Worm (Caenorhabditis elegans) whole organism, L1 larva: Measurements from ENCODE around the gene mrps-18B.
A peak's percentile ranks its signal among the peaks of the same experiment; 100 is the strongest.

Experiments
- C34B4.2 ChIP-seq: sonication (generic microtip); optimal IDR thresholded peaks from 2 replicates; lab custom pipeline; 2017; ENCODE audit warnings: mild to moderate bottlenecking, missing genetic modification characterization, missing compliant biosample characterization
- Y116A8C.19 ChIP-seq: sonication (generic microtip); optimal IDR thresholded peaks from 2 replicates; lab custom pipeline; 2016; ENCODE audit warnings: missing compliant biosample characterization, missing genetic modification characterization, borderline replicate concordance
- alr-1 ChIP-seq: fragments of 200-800 bp; sonication (Bioruptor generic); optimal IDR thresholded peaks from 2 replicates; lab custom pipeline; 2018; ENCODE audit warnings: borderline replicate concordance, mild to moderate bottlenecking, missing genetic modification characterization, missing compliant biosample characterization
- ama-1 ChIP-seq: fragments of 150-350 bp; optimal IDR thresholded peaks from 2 replicates; lab custom pipeline; 2014
- ceh-63 ChIP-seq: fragments of 200-800 bp; sonication (Bioruptor generic); optimal IDR thresholded peaks from 2 replicates; lab custom pipeline; 2018; ENCODE audit warnings: mild to moderate bottlenecking, missing genetic modification characterization, missing compliant biosample characterization
- ceh-8 ChIP-seq: fragments of 200-800 bp; sonication (Bioruptor generic); optimal IDR thresholded peaks from 2 replicates; lab custom pipeline; 2018; ENCODE audit warnings: mild to moderate bottlenecking, missing genetic modification characterization, moderate library complexity, missing compliant biosample characterization
- ceh-82 ChIP-seq, 3 experiments: fragments of 150-350 bp in 1 of 3; sonication (generic microtip) in 2 of 3; optimal IDR thresholded peaks; 2 replicates each; lab custom pipeline; 2014 to 2017; ENCODE audit warnings: missing biosample characterization in 3 of 3, missing genetic modification characterization in 3 of 3
- dsc-1 ChIP-seq: sonication (generic microtip); optimal IDR thresholded peaks from 2 replicates; lab custom pipeline; 2016; ENCODE audit warnings: mild to moderate bottlenecking, missing genetic modification characterization, missing compliant biosample characterization
- efl-1 ChIP-seq, 4 experiments: fragments of 150-350 bp; optimal IDR thresholded peaks in 3 of 4; peaks in 1 of 4; 1 replicate in 1 of 4; 2 replicates in 3 of 4; lab custom pipeline; 2014; ENCODE audit warnings: missing biosample characterization in 2 of 4, missing genetic modification characterization in 2 of 4, missing genetic modification reagents in 2 of 4
- efl-3 ChIP-seq: fragments of 200-800 bp; sonication (Bioruptor generic); optimal IDR thresholded peaks from 2 replicates; lab custom pipeline; 2018; ENCODE audit warnings: mild to moderate bottlenecking, missing genetic modification characterization, missing compliant biosample characterization
- egl-13 ChIP-seq: sonication (generic microtip); optimal IDR thresholded peaks from 2 replicates; lab custom pipeline; 2016; ENCODE audit warnings: missing genotype, missing genetic modification reagents, missing genetic modification characterization, missing compliant biosample characterization
- elt-2 ChIP-seq: sonication (generic microtip); optimal IDR thresholded peaks from 2 replicates; lab custom pipeline; 2016; ENCODE audit warnings: missing genetic modification characterization, mild to moderate bottlenecking, inconsistent platforms, missing compliant biosample characterization, missing genetic modification reagents
- elt-3 ChIP-seq, 6 experiments: fragments of 150-350 bp in 1 of 6; sonication (generic microtip); optimal IDR thresholded peaks; 2 replicates each; lab custom pipeline; 2017 to 2018; ENCODE audit warnings: missing biosample characterization in 6 of 6, missing genetic modification characterization in 6 of 6, inconsistent platforms in 1 of 6
- fkh-10 ChIP-seq: sonication (generic microtip); optimal IDR thresholded peaks from 2 replicates; lab custom pipeline; 2017; ENCODE audit warnings: missing biosample characterization, missing genetic modification reagents, missing genetic modification characterization
- grh-1 ChIP-seq: fragments of 200-800 bp; sonication (Bioruptor generic); IDR thresholded peaks from 2 replicates; pipeline ENCODE4 v1.3.6; 2022; ENCODE audit warnings: missing genetic modification reagents, missing genetic modification characterization, missing compliant biosample characterization
- hlh-4 ChIP-seq: sonication (generic microtip); optimal IDR thresholded peaks from 2 replicates; lab custom pipeline; 2016; ENCODE audit warnings: mild to moderate bottlenecking, missing genetic modification characterization, missing compliant biosample characterization
- isw-1 ChIP-seq: fragments of 200-800 bp; sonication (Bioruptor generic); IDR thresholded peaks from 2 replicates; pipeline ENCODE4 v1.3.6; 2022; ENCODE audit warnings: missing genetic modification characterization, missing compliant biosample characterization
- jun-1 ChIP-seq: fragments of 150-350 bp; optimal IDR thresholded peaks from 2 replicates; lab custom pipeline; 2014; ENCODE audit warnings: missing biosample characterization, missing genetic modification reagents, missing genetic modification characterization
- lin-13 ChIP-seq: fragments of 150-350 bp; optimal IDR thresholded peaks from 2 replicates; lab custom pipeline; 2014; ENCODE audit warnings: missing biosample characterization, missing genetic modification reagents, missing genetic modification characterization
- lin-15B ChIP-seq: fragments of 150-350 bp; sonication (generic microtip); optimal IDR thresholded peaks from 3 replicates; lab custom pipeline; 2014; ENCODE audit warnings: missing biosample characterization, missing genetic modification characterization
- lin-35 ChIP-seq, 2 experiments: fragments of 150-350 bp; optimal IDR thresholded peaks; 2 replicates each; lab custom pipeline; 2014; ENCODE audit warnings: missing biosample characterization in 2 of 2, missing genetic modification characterization in 2 of 2, missing genetic modification reagents in 2 of 2
- lin-39 ChIP-seq: fragments of 150-350 bp; optimal IDR thresholded peaks from 2 replicates; lab custom pipeline; 2014; ENCODE audit warnings: missing biosample characterization, missing genetic modification reagents, missing genetic modification characterization
- lir-3 ChIP-seq: sonication (generic microtip); optimal IDR thresholded peaks from 2 replicates; lab custom pipeline; 2016; ENCODE audit warnings: mild to moderate bottlenecking, missing genetic modification characterization, moderate library complexity, missing compliant biosample characterization; ENCODE audit not compliant: poor library complexity
- mab-9 ChIP-seq: fragments of 200-800 bp; sonication (Bioruptor generic); IDR thresholded peaks from 2 replicates; pipeline ENCODE4 v1.3.6; 2022; ENCODE audit warnings: missing genetic modification reagents, missing genetic modification characterization, missing compliant biosample characterization
- mdl-1 ChIP-seq, 2 experiments: fragments of 150-350 bp; optimal IDR thresholded peaks; 2 replicates each; lab custom pipeline; 2014 to 2017; ENCODE audit warnings: missing biosample characterization in 2 of 2, missing genetic modification characterization in 2 of 2, inconsistent platforms in 1 of 2
- mep-1 ChIP-seq: fragments of 150-350 bp; optimal IDR thresholded peaks from 2 replicates; lab custom pipeline; 2014; ENCODE audit warnings: missing biosample characterization, missing genetic modification characterization
- nhr-11 ChIP-seq: fragments of 150-350 bp; optimal IDR thresholded peaks from 2 replicates; lab custom pipeline; 2014; ENCODE audit warnings: missing biosample characterization, missing genetic modification characterization
- nhr-12 ChIP-seq: sonication (generic microtip); optimal IDR thresholded peaks from 2 replicates; lab custom pipeline; 2017; ENCODE audit warnings: missing biosample characterization, missing genetic modification characterization
- nhr-237 ChIP-seq: fragments of 150-350 bp; optimal IDR thresholded peaks from 2 replicates; lab custom pipeline; 2014; ENCODE audit warnings: missing biosample characterization, missing genetic modification characterization
- nhr-28 ChIP-seq: fragments of 150-350 bp; optimal IDR thresholded peaks from 2 replicates; lab custom pipeline; 2014; ENCODE audit warnings: missing biosample characterization, missing genetic modification characterization
- nhr-76 ChIP-seq: sonication (generic microtip); optimal IDR thresholded peaks from 2 replicates; lab custom pipeline; 2017; ENCODE audit warnings: missing biosample characterization, missing genetic modification characterization
- nhr-84 ChIP-seq: sonication (generic microtip); optimal IDR thresholded peaks from 2 replicates; lab custom pipeline; 2017; ENCODE audit warnings: missing biosample characterization, missing genetic modification characterization
- pag-3 ChIP-seq: sonication (generic microtip); optimal IDR thresholded peaks from 2 replicates; lab custom pipeline; 2017; ENCODE audit warnings: missing genetic modification characterization, mild to moderate bottlenecking, missing compliant biosample characterization, antibody characterized with exemption, borderline replicate concordance; ENCODE audit not compliant: insufficient read depth
- pqm-1 ChIP-seq: sonication (generic microtip); optimal IDR thresholded peaks from 3 replicates; lab custom pipeline; 2017; ENCODE audit warnings: missing biosample characterization, missing genetic modification characterization
- rnt-1 ChIP-seq: sonication (generic microtip); optimal IDR thresholded peaks from 2 replicates; lab custom pipeline; 2016; ENCODE audit warnings: mild to moderate bottlenecking, missing genetic modification characterization, moderate library complexity, missing compliant biosample characterization
- snpc-4 ChIP-seq: fragments of 150-350 bp; optimal IDR thresholded peaks from 2 replicates; lab custom pipeline; 2014; ENCODE audit warnings: missing biosample characterization, missing genetic modification characterization
- snu-23 ChIP-seq: sonication (generic microtip); optimal IDR thresholded peaks from 2 replicates; lab custom pipeline; 2016; ENCODE audit warnings: missing genetic modification characterization, missing compliant biosample characterization
- sup-37 ChIP-seq: fragments of 200-800 bp; sonication (Bioruptor generic); optimal IDR thresholded peaks from 2 replicates; lab custom pipeline; 2018; ENCODE audit warnings: mild to moderate bottlenecking, missing genetic modification characterization, missing compliant biosample characterization
- swsn-7 ChIP-seq: sonication (generic microtip); optimal IDR thresholded peaks from 2 replicates; lab custom pipeline; 2016; ENCODE audit warnings: missing genetic modification characterization, missing compliant biosample characterization
- tbx-2 ChIP-seq: sonication (generic microtip); optimal IDR thresholded peaks from 2 replicates; lab custom pipeline; 2016; ENCODE audit warnings: missing genetic modification characterization, missing compliant biosample characterization
- unc-62 ChIP-seq: fragments of 150-350 bp; optimal IDR thresholded peaks from 2 replicates; lab custom pipeline; 2014; ENCODE audit warnings: missing biosample characterization, missing genetic modification reagents, missing genetic modification characterization
- unc-98 ChIP-seq: fragments of 200-800 bp; sonication (Bioruptor generic); IDR thresholded peaks from 2 replicates; pipeline ENCODE4 v1.3.6; 2022; ENCODE audit warnings: missing genetic modification characterization, missing compliant biosample characterization
- xbp-1 ChIP-seq: sonication (generic microtip); optimal IDR thresholded peaks from 2 replicates; lab custom pipeline; 2016; ENCODE audit warnings: missing genetic modification characterization, missing compliant biosample characterization
- zag-1 ChIP-seq: fragments of 150-350 bp; optimal IDR thresholded peaks from 2 replicates; lab custom pipeline; 2014; ENCODE audit warnings: missing biosample characterization, missing genetic modification characterization
- ztf-11 ChIP-seq, 2 experiments: sonication (generic microtip); optimal IDR thresholded peaks; 2 replicates each; lab custom pipeline; 2016 to 2017; ENCODE audit warnings: missing genetic modification characterization in 2 of 2, missing biosample characterization in 1 of 2, missing compliant biosample characterization in 1 of 2

mrps-18B gene

ce11 chrII:8525133-8525736 is at the start of gene mrps-18B, which contains the start of gene prp-9 (continued):
- peak; percentile 34 for TF ChIP-seq xbp-1 (tag; lab: Kevin White, UChicago)
- TF ChIP-seq C34B4.2 (tag; lab: Kevin White, UChicago) = no peak
- no peak for TF ChIP-seq jun-1 (tag; lab: Kevin White, UChicago)
- no peak for TF ChIP-seq nhr-11 (tag; lab: Kevin White, UChicago)
- TF ChIP-seq egl-13 (tag; lab: Kevin White, UChicago) = no peak
- TF ChIP-seq ceh-82 (tag; optimal IDR thresholded peaks at IDR 0.05; lab: Kevin White, UChicago) = peak in 2 of 3 experiments; percentile 27 to 32
- TF ChIP-seq ztf-11 (tag; optimal IDR thresholded peaks at IDR 0.05; lab: Kevin White, UChicago) = no peak
- peak in 1 of 2 experiments; percentile 46 for TF ChIP-seq lin-35 (GFP tag; optimal IDR thresholded peaks at IDR 0.05; lab: Kevin White, UChicago)
- TF ChIP-seq Y116A8C.19 (tag; lab: Kevin White, UChicago) = no peak
- TF ChIP-seq ceh-8 (GFP tag; lab: Kevin White, UChicago) = no peak
- no peak for TF ChIP-seq nhr-237 (tag; lab: Kevin White, UChicago)
- TF ChIP-seq mep-1 (tag; lab: Kevin White, UChicago) = peak; percentile 87
- no peak for TF ChIP-seq alr-1 (tag; lab: Kevin White, UChicago)
- no peak for TF ChIP-seq pqm-1 (tag; lab: Kevin White, UChicago)
- no peak for TF ChIP-seq nhr-76 (tag; lab: Kevin White, UChicago)
- TF ChIP-seq pag-3 = no peak
- TF ChIP-seq fkh-10 = no peak
- TF ChIP-seq lir-3 (tag; lab: Kevin White, UChicago) = peak; percentile 23
- no peak for TF ChIP-seq lin-13 (GFP tag; lab: Kevin White, UChicago)
- TF ChIP-seq mab-9 (GFP tag; lab: Robert Waterston, UW) = no peak
- TF ChIP-seq nhr-12 = no peak
- peak; percentile 60 for TF ChIP-seq snu-23 (GFP tag; lab: Kevin White, UChicago)
- no peak for TF ChIP-seq snpc-4 (tag; lab: Kevin White, UChicago)
- peak; percentile 4 for TF ChIP-seq rnt-1 (tag; lab: Kevin White, UChicago)
- peak; percentile 30 to 53 for TF ChIP-seq efl-1 (optimal IDR thresholded peaks at IDR 0.05; lab: Kevin White, UChicago)
- peak; percentile 38 to 42 for TF ChIP-seq efl-1 (GFP tag; optimal IDR thresholded peaks at IDR 0.05 in 1 of 2; lab: Kevin White, UChicago)
- TF ChIP-seq ceh-63 (GFP tag; lab: Kevin White, UChicago) = no peak
- TF ChIP-seq unc-98 (GFP tag; lab: Robert Waterston, UW) = no peak
- TF ChIP-seq grh-1 (GFP tag; lab: Robert Waterston, UW) = no peak
- TF ChIP-seq efl-3 (GFP tag; lab: Kevin White, UChicago) = no peak
- no peak for TF ChIP-seq lin-39 (tag; lab: Kevin White, UChicago)

ce11 chrII:8479337-8479736 is 46.1 kb upstream of the mrps-18B start:
- no peak for TF ChIP-seq efl-1 (optimal IDR thresholded peaks at IDR 0.05; lab: Kevin White, UChicago)
- TF ChIP-seq efl-1 (GFP tag; optimal IDR thresholded peaks at IDR 0.05 in 1 of 2; lab: Kevin White, UChicago) = peak in 1 of 2 experiments; percentile 77
- no peak for TF ChIP-seq lin-15B (tag; lab: Kevin White, UChicago)
- TF ChIP-seq elt-3 (tag; optimal IDR thresholded peaks at IDR 0.05; lab: Kevin White, UChicago) = peak in 1 of 6 experiments; percentile 2
- TF ChIP-seq ama-1 = peak; percentile 30
- TF ChIP-seq tbx-2 = no peak
- TF ChIP-seq, all 84 proteins: peak for 3

- TF ChIP-seq hlh-4 (tag; lab: Kevin White, UChicago) (no peak), elt-2 (tag; lab: Kevin White, UChicago) (no peak), unc-62 (no peak), sup-37 (GFP tag; lab: Kevin White, UChicago) (no peak), nhr-28 (tag; lab: Kevin White, UChicago) (no peak), unc-98 (GFP tag; lab: Robert Waterston, UW) (no peak), nhr-84 (no peak), dsc-1 (tag; lab: Kevin White, UChicago) (no peak), efl-1 (optimal IDR thresholded peaks at IDR 0.05; lab: Kevin White, UChicago) (no peak), efl-1 (GFP tag; optimal IDR thresholded peaks at IDR 0.05 in 1 of 2; lab: Kevin White, UChicago) (no peak), mdl-1 (tag; optimal IDR thresholded peaks at IDR 0.05; lab: Kevin White, UChicago) (no peak), zag-1 (tag; lab: Kevin White, UChicago) (no peak), swsn-7 (no peak), nhr-76 (tag; lab: Kevin White, UChicago) (no peak), isw-1 (no peak), lir-3 (tag; lab: Kevin White, UChicago) (no peak)
Measured at ce11 chrII:8480166-8480565, 45.3 kb upstream of the mrps-18B start, which contains the start of gene lact-4. TSS of gene lact-4 (minus strand) at chrII:8480478.
